Fruit fly (Drosophila melanogaster): ENCODE data around the gene Irbp18.

DNA sequence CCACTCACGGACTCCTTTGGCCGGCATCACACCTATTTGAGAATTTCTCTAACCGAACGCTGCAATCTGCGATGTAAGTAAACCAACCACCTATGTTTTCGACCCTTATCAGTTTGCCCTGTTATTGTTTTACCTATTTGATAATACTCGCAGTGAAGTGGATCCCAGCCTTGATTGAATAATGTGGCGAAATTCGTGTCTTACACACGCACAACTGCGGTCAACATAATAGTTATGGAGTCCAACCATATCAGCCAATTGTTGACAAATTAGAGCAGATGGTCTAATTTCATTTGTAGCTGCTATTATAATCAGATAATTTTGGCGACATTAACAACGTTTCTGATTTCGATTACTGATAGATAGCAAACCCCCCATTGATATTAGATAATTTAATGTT is 26.9 kb downstream of the Irbp18 start:
- TF ChIP-seq psq (optimal IDR thresholded peaks at IDR 0.05) (no peak), EcR (GFP tag; optimal IDR thresholded peaks at IDR 0.05) (no peak), usp (GFP tag; optimal IDR thresholded peaks at IDR 0.05) (no peak)

Data from whole organism.